Fruit fly (Drosophila melanogaster): ENCODE data around the gene PDCD-5.
A peak's percentile ranks its signal among the peaks of the same experiment; 100 is the strongest.

The PDCD-5 gene

DNA sequence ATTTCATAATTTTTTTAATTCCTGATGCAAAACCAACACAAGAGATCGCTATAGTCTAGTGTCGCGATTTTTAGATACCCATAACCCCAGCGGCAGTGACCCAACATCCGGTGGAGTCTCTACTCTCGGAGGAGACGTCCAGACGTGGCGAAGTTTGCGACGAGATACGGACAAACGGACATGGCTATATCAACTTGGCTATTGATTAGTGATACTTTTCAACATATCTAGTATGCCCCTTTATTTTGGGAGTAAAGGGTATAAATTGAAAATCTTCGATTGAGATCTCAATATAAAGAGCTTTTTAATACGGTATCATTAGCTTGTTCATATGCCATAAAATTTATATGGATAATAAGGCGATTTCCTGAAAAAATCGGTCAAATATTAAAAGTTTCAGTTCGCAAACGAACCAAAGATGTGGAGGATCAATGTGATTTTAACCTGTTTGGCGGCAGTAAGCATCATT lies 34.4 kb downstream of the PDCD-5 start, which contains the start of gene CG33687:
Gene CG33687, plus strand, starts transcription at position 419 of the 469 bp plus-strand sequence.
- no peak for TF ChIP-seq dac (GFP tag; optimal IDR thresholded peaks at IDR 0.05)
- peak; percentile 56 for TF ChIP-seq svp (GFP tag)
- no peak for TF ChIP-seq CG10631 (GFP tag; optimal IDR thresholded peaks at IDR 0.05)
- peak; percentile 59 for TF ChIP-seq Eip78C (GFP tag)

DNA sequence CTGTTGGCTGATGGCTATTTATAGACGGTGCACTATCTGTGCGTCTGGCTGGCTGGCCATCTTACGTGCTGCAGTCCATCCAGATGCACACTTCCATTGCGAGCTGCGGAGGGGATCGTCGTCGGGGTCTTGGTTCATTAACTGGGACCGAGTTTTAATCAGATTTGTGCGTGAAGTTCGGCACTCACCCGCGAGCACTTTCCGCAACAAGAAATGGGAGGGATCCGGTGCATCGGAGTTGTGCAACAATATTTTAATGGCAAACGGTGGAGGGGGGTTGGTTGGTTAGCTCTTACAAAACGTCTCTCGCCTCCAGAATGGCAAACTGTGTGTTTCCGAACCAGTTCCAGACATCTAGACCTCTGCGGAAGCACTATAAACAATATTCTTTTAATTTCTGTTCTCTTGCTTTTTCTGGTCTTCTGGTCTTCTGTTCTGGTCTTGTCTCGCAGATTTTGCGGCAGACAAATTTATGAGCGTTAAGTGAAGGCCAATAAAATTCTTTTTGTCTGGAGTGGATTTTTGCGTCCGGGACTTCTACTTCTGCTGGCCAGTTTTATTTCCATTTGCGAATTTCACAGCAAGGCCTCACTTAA lies 35.2 kb downstream of the PDCD-5 start:
- TF ChIP-seq dsx (GFP tag; optimal IDR thresholded peaks at IDR 0.05; ENCODE audit: poor library complexity, severe bottlenecking) (peak; percentile 83), CG6854 (GFP tag; optimal IDR thresholded peaks at IDR 0.05) (peak; percentile 35), Eip78C (GFP tag) (peak; percentile 76), Hr38 (GFP tag; optimal IDR thresholded peaks at IDR 0.05) (no peak), Lpt (GFP tag; optimal IDR thresholded peaks at IDR 0.05) (no peak), net (GFP tag; optimal IDR thresholded peaks at IDR 0.05) (peak; percentile 23), CG6163 (GFP tag; IDR thresholded peaks at IDR 0.05) (0 out of 3 replicates have a peak, but pooled peaks have one; percentile 41), Hr39 (GFP tag; optimal IDR thresholded peaks at IDR 0.05) (no peak), CG9139 (GFP tag; optimal IDR thresholded peaks at IDR 0.05) (peak; percentile 32), CG4318 (GFP tag; optimal IDR thresholded peaks at IDR 0.05) (no peak), CG10669 (GFP tag; optimal IDR thresholded peaks at IDR 0.05) (peak; percentile 10), CG1621 (tag; optimal IDR thresholded peaks at IDR 0.05) (peak; percentile 56), svp (GFP tag) (peak; percentile 73), Gug (GFP tag; IDR thresholded peaks at IDR 0.05) (no peak), CG6276 (GFP tag; optimal IDR thresholded peaks at IDR 0.05) (no peak), CG11762 (GFP tag; optimal IDR thresholded peaks at IDR 0.05; ENCODE audit: insufficient read depth) (no peak), acj6 (GFP tag; optimal IDR thresholded peaks at IDR 0.05) (no peak), Blimp-1 (GFP tag; optimal IDR thresholded peaks at IDR 0.05) (no peak), Ets96B (tag; optimal IDR thresholded peaks at IDR 0.05) (no peak), Eip75B (GFP tag; optimal IDR thresholded peaks at IDR 0.05) (peak; percentile 14), ss (GFP tag; optimal IDR thresholded peaks at IDR 0.05) (peak; percentile 39 to 91), Sox102F (GFP tag; optimal IDR thresholded peaks at IDR 0.05) (no peak), CG11902 (GFP tag; optimal IDR thresholded peaks at IDR 0.05) (no peak), vri (GFP tag; optimal IDR thresholded peaks at IDR 0.05) (peak; percentile 47), Sox14 (GFP tag; optimal IDR thresholded peaks at IDR 0.05) (no peak), eg (GFP tag; IDR thresholded peaks at IDR 0.05) (no peak)

- TF ChIP-seq CG9139 (GFP tag; optimal IDR thresholded peaks at IDR 0.05): peak; percentile 41
- no peak for TF ChIP-seq CG31627 (GFP tag; optimal IDR thresholded peaks at IDR 0.05)
- TF ChIP-seq fd59A (GFP tag; optimal IDR thresholded peaks at IDR 0.05): no peak
- TF ChIP-seq dsx (GFP tag; optimal IDR thresholded peaks at IDR 0.05; ENCODE audit: poor library complexity, severe bottlenecking): no peak
- TF ChIP-seq fkh (GFP tag; optimal IDR thresholded peaks at IDR 0.05): no peak
- TF ChIP-seq CG3032 (tag; optimal IDR thresholded peaks at IDR 0.05): no peak
- no peak for TF ChIP-seq CG11294 (GFP tag; IDR thresholded peaks at IDR 0.05)
- peak; percentile 31 for TF ChIP-seq CG34406 (GFP tag; optimal IDR thresholded peaks at IDR 0.05)
- TF ChIP-seq Sox102F (GFP tag; optimal IDR thresholded peaks at IDR 0.05): peak; percentile 74
- TF ChIP-seq CG11902 (GFP tag; optimal IDR thresholded peaks at IDR 0.05): no peak
- peak; percentile 9 for TF ChIP-seq achi (GFP tag; optimal IDR thresholded peaks at IDR 0.05)
- no peak; the same call in 2 of the 3 replicates for TF ChIP-seq eg (GFP tag; IDR thresholded peaks at IDR 0.05)
- peak; percentile 97 for TF ChIP-seq svp (GFP tag)
- peak; percentile 88 for TF ChIP-seq Eip93F (GFP tag; optimal IDR thresholded peaks at IDR 0.05)
- peak; percentile 32 for TF ChIP-seq net (GFP tag; optimal IDR thresholded peaks at IDR 0.05)
- TF ChIP-seq salr (GFP tag; optimal IDR thresholded peaks at IDR 0.05): no peak
- TF ChIP-seq CG15336 (GFP tag; IDR thresholded peaks at IDR 0.05): no peak
- peak; percentile 16 for TF ChIP-seq CG10669 (GFP tag; optimal IDR thresholded peaks at IDR 0.05)
- TF ChIP-seq cyc (GFP tag; optimal IDR thresholded peaks at IDR 0.05): peak; percentile 1
- TF ChIP-seq CG6792 (GFP tag; optimal IDR thresholded peaks at IDR 0.05): peak; percentile 48
- no peak for TF ChIP-seq CG8319 (GFP tag; optimal IDR thresholded peaks at IDR 0.05)
- no peak for TF ChIP-seq Ets21C (GFP tag; optimal IDR thresholded peaks at IDR 0.05)
- TF ChIP-seq Sox14 (GFP tag; optimal IDR thresholded peaks at IDR 0.05): peak; percentile 73
- TF ChIP-seq spab (GFP tag; optimal IDR thresholded peaks at IDR 0.05): peak; percentile 57
- TF ChIP-seq CG1621 (tag; optimal IDR thresholded peaks at IDR 0.05): peak; percentile 31
- TF ChIP-seq Met (GFP tag; optimal IDR thresholded peaks at IDR 0.05): peak; percentile 87
- TF ChIP-seq Smox (GFP tag; optimal IDR thresholded peaks at IDR 0.05): peak; percentile 60
- TF ChIP-seq esn (GFP tag; optimal IDR thresholded peaks at IDR 0.05): peak; percentile 60
Observed at dm6 chr3L:16195476-16195958, 36.3 kb downstream of the PDCD-5 start.

Measured in whole organism, prepupa.